Fruit fly (Drosophila melanogaster) whole organism, adult: Measurements from ENCODE around the gene Arp2.

Experiments
- CG11617 ChIP-seq: fragments of 200-800 bp; sonication (Bioruptor generic); optimal IDR thresholded peaks from 2 replicates; lab custom pipeline; 2017; ENCODE audit warnings: mild to moderate bottlenecking, missing biosample characterization, missing genetic modification reagents, missing genetic modification characterization
- CG12768 ChIP-seq: fragments of 200-800 bp; sonication (Bioruptor generic); optimal IDR thresholded peaks from 2 replicates; lab custom pipeline; 2017; ENCODE audit warnings: missing biosample characterization, missing genetic modification characterization, mild to moderate bottlenecking, moderate library complexity, missing genetic modification reagents
- CG14711 ChIP-seq: fragments of 200-800 bp; sonication (Bioruptor generic); optimal IDR thresholded peaks from 2 replicates; lab custom pipeline; 2018; ENCODE audit warnings: missing biosample characterization, mild to moderate bottlenecking, missing genetic modification characterization, moderate library complexity
- CG1620 ChIP-seq: fragments of 200-800 bp; sonication (Bioruptor generic); optimal IDR thresholded peaks from 2 replicates; lab custom pipeline; 2016; ENCODE audit warnings: missing biosample characterization, missing genetic modification characterization
- CG33017 ChIP-seq: fragments of 200-800 bp; sonication (Bioruptor generic); optimal IDR thresholded peaks from 2 replicates; lab custom pipeline; 2018; ENCODE audit warnings: missing biosample characterization, mild to moderate bottlenecking, missing genetic modification characterization, moderate library complexity
- CG5204 ChIP-seq: fragments of 200-800 bp; sonication (Bioruptor generic); optimal IDR thresholded peaks from 2 replicates; lab custom pipeline; 2016; ENCODE audit warnings: missing biosample characterization, missing genetic modification characterization
- CG7045 ChIP-seq: fragments of 200-800 bp; sonication (Bioruptor generic); optimal IDR thresholded peaks from 2 replicates; lab custom pipeline; 2017; ENCODE audit warnings: missing biosample characterization, mild to moderate bottlenecking, missing genetic modification characterization
- CG7101 ChIP-seq: fragments of 200-800 bp; sonication (Bioruptor generic); optimal IDR thresholded peaks from 2 replicates; lab custom pipeline; 2018; ENCODE audit warnings: missing biosample characterization, mild to moderate bottlenecking, missing genetic modification characterization, moderate library complexity
- Clk ChIP-seq: fragments of 200-800 bp; sonication (Bioruptor generic); optimal IDR thresholded peaks from 2 replicates; lab custom pipeline; 2017; ENCODE audit warnings: missing biosample characterization, missing genetic modification characterization
- Crg-1 ChIP-seq: fragments of 200-800 bp; sonication (Bioruptor generic); optimal IDR thresholded peaks from 2 replicates; lab custom pipeline; 2016; ENCODE audit warnings: missing biosample characterization, missing genetic modification characterization
- Hr96 ChIP-seq: fragments of 200-800 bp; sonication (Bioruptor generic); optimal IDR thresholded peaks from 2 replicates; lab custom pipeline; 2016; ENCODE audit warnings: missing biosample characterization, missing genetic modification characterization
- Mnt ChIP-seq: fragments of 200-800 bp; sonication (Bioruptor generic); optimal IDR thresholded peaks from 2 replicates; lab custom pipeline; 2016; ENCODE audit warnings: missing biosample characterization, mild to moderate bottlenecking, missing genetic modification characterization
- bab1 ChIP-seq: fragments of 200-800 bp; sonication (Bioruptor generic); optimal IDR thresholded peaks from 3 replicates; lab custom pipeline; 2019; ENCODE audit warnings: missing biosample characterization, mild to moderate bottlenecking, missing genetic modification characterization, moderate library complexity
- cic ChIP-seq: fragments of 200-800 bp; sonication (Bioruptor generic); optimal IDR thresholded peaks from 2 replicates; lab custom pipeline; 2017; ENCODE audit warnings: missing biosample characterization, mild to moderate bottlenecking, missing genetic modification characterization, moderate library complexity
- kay ChIP-seq: fragments of 200-800 bp; sonication (Bioruptor generic); peaks from one replicate; lab custom pipeline; 2016; ENCODE audit warnings: missing biosample characterization, missing genetic modification characterization, borderline replicate concordance
- ovo ChIP-seq: fragments of 200-800 bp; sonication (Bioruptor generic); optimal IDR thresholded peaks from 2 replicates; lab custom pipeline; 2016; ENCODE audit warnings: missing biosample characterization, missing genetic modification characterization
- pad ChIP-seq: fragments of 200-800 bp; sonication (Bioruptor generic); optimal IDR thresholded peaks from 3 replicates; lab custom pipeline; 2017; ENCODE audit warnings: missing biosample characterization, missing genetic modification characterization, mild to moderate bottlenecking, moderate library complexity, missing genetic modification reagents
- tj ChIP-seq: fragments of 200-800 bp; sonication (Bioruptor generic); optimal IDR thresholded peaks from 3 replicates; lab custom pipeline; 2017; ENCODE audit warnings: missing biosample characterization, mild to moderate bottlenecking, missing genetic modification characterization, moderate library complexity

Gene Arp2

DNA sequence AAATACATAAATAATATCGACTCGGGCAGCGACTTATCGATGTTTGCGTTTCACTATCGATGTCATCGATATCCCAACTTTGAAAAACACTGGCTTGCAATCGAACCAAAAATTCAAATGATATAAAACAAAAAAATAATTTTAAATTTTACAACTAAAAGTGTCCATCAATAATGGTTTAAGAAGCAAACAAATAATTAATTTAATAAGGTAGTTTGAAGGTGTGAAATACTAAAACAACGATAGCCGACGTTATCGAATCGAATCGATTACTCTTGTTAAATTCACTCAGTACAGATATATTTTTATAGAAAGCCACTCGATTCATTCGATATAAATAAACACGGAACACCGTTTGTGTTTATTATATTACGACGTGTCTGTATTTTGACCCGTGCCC, 39.6 kb upstream of the Arp2 start, which contains the start of the genes SMC3 and Ubc7:
SMC3 (minus strand) TSS at position 22 of the 400 bp plus-strand sequence.
Ubc7 (plus strand) TSS at position 260 of the 400 bp plus-strand sequence.
- TF ChIP-seq kay (GFP tag; lab: Kevin White, UChicago) (no peak), CG7101 (tag; lab: Kevin White, UChicago) (no peak), tj (GFP tag; lab: Kevin White, UChicago) (no peak), pad (no peak), CG11617 (GFP tag; lab: Kevin White, UChicago) (peak; percentile 34), bab1 (GFP tag; lab: Kevin White, UChicago) (peak; percentile 40), CG5204 (GFP tag; lab: Kevin White, UChicago) (no peak), Mnt (peak; percentile 26), CG14711 (tag; lab: Kevin White, UChicago) (peak; percentile 15)

DNA sequence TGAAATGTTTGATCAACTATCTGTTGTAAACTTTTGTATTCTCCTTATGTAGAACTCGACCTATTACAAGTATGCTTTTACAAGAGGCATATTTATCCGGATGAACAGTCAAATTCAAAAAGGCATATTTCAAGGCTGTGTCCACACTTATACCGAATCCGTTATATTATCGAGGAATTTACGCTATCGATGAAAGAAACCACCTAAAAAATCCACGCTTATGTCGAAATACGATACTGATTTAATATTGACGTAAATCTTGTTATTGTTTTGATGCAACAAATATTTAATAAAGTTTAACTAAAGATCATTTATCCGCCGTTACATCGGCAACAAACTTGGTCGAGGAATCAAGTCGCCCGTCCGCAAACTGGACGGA, 33.9 kb upstream of the Arp2 start, which contains the start of gene CG13014:
CG13014 (plus strand) TSS at position 206 of the 379 bp plus-strand sequence.
- TF ChIP-seq cic (GFP tag; lab: Kevin White, UChicago), result no peak
- no peak for TF ChIP-seq CG7101 (tag; lab: Kevin White, UChicago)
- TF ChIP-seq Hr96 (GFP tag; lab: Kevin White, UChicago), result no peak
- no peak for TF ChIP-seq pad

DNA sequence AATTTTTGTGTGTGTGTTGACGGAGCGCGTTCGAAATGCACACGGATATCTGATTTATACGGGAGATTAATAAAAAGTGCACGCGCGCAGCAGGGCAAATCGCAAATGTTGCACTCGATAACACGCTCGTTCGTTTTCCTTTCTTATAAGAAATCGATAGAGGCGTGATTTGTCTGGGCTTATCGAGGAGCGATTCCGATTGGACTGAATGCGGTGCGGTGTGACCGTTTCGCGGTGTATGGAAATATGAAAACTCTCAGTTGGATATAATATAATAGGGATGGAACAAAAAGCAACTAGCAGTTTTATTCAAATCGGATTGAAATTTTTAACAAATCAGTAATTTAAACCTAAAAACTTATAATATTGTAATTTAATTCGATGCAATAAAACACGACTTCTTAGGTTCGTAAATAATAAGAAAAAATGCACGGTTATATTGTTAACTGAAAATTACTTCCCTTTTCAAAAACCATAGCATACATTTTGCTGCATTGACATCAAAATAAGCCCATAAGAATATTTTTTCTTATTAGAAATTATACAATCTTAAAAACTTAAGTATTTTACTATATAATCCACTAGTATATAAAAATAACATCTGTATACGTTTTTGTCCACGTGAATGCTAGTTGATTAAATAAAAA, 33.4 kb upstream of the Arp2 start, which contains the start of gene CanA-14F:
CanA-14F (minus strand) TSS at position 152 of the 647 bp plus-strand sequence.
- TF ChIP-seq CG1620 (GFP tag; lab: Kevin White, UChicago) (peak; percentile 45), cic (GFP tag; lab: Kevin White, UChicago) (peak; percentile 14), bab1 (GFP tag; lab: Kevin White, UChicago) (peak; percentile 50), CG7045 (GFP tag; lab: Kevin White, UChicago) (no peak), Mnt (peak; percentile 33), CG5204 (GFP tag; lab: Kevin White, UChicago) (no peak), CG7101 (tag; lab: Kevin White, UChicago) (peak; percentile 8)

DNA sequence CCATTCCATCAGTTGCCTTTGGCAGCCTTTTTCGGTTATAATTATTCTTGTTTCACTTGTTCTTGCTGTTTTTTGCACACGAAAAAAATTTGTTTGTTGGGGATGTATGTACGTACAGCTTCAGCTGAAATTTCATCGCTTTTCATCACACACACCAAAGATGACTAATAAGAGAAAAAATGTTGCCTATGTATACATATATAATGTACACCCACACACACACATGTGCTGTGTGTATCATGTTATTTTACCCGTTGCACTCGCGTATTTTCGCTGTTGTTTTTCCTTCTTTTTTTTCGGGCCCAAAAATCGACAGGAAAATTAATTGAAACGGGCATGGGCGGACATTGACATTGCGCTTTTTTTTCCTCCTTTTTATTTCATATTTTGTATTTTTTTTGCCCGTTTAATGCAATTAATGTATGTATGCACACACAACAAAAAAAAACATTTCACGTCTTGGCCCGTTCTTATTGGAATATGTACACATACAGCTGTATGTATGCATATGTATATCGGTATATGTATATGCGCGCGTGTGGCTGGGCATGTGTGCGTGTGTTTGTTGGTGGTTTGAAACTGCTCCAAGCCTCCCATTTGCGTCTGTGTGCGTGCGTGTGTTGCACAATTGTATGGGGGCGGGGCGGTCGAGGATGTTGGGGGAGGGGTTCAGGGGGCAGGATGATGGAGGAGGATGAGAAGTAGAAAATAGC, 32.6 kb upstream of the Arp2 start:
- TF ChIP-seq CG7101 (tag; lab: Kevin White, UChicago), result no peak
- no peak for TF ChIP-seq Clk (GFP tag; lab: Kevin White, UChicago)
- no peak for TF ChIP-seq CG7045 (GFP tag; lab: Kevin White, UChicago)
- TF ChIP-seq pad, result peak; percentile 29
- peak; percentile 23 for TF ChIP-seq ovo (GFP tag; lab: Kevin White, UChicago)
- TF ChIP-seq kay (GFP tag; lab: Kevin White, UChicago), result peak; percentile 91
- TF ChIP-seq CG33017, result no peak

DNA sequence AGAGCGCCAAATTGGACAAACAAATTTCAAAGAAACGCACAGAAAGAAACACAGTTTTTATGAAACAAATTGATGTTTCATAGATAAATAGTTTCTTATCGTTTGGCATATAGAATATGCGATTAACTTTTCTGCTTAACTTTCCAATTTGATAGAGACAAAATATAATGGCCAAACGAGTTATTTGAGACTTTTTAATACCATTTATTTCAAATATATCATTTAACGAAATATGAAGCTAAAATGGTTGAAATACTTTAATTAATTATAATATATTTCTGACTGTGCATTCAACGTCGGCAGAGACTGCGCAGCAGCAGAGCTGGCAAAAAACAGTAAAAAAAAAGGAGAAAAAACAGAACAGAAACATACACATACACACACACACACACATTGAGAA, 31.8 kb upstream of the Arp2 start:
- TF ChIP-seq CG11617 (GFP tag; lab: Kevin White, UChicago), result no peak
- no peak for TF ChIP-seq CG12768 (GFP tag; lab: Kevin White, UChicago)
- TF ChIP-seq cic (GFP tag; lab: Kevin White, UChicago), result no peak
- TF ChIP-seq CG7045 (GFP tag; lab: Kevin White, UChicago), result peak; percentile 1
- no peak for TF ChIP-seq Mnt
- no peak for TF ChIP-seq Clk (GFP tag; lab: Kevin White, UChicago)
- no peak for TF ChIP-seq CG1620 (GFP tag; lab: Kevin White, UChicago)
- no peak for TF ChIP-seq CG33017
- TF ChIP-seq Hr96 (GFP tag; lab: Kevin White, UChicago), result no peak
- peak; percentile 4 for TF ChIP-seq pad

DNA sequence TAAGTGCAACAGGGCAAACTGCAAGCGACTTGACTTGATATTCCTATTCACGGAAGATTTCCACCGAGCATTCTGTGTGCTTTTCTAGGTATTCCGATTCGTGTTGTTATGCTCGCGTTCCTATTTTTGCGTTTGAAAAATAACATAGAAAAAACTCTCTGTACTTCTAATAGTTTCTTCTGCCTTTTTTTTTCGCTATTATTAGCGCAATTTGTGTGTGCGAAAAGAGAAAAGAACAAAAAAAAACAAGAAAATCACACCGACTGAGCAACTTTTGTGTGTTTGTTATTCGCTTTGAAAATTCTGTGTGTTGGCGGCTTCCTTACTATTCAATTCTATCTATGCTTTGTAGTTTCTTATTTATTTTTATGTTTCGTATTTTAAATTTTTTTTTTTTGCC, 30.0 kb upstream of the Arp2 start:
- TF ChIP-seq Clk (GFP tag; lab: Kevin White, UChicago) (no peak), Hr96 (GFP tag; lab: Kevin White, UChicago) (no peak), CG1620 (GFP tag; lab: Kevin White, UChicago) (no peak), CG7101 (tag; lab: Kevin White, UChicago) (no peak), Crg-1 (no peak), CG12768 (GFP tag; lab: Kevin White, UChicago) (no peak), kay (GFP tag; lab: Kevin White, UChicago) (no peak), CG14711 (tag; lab: Kevin White, UChicago) (no peak), cic (GFP tag; lab: Kevin White, UChicago) (no peak), bab1 (GFP tag; lab: Kevin White, UChicago) (no peak)

DNA sequence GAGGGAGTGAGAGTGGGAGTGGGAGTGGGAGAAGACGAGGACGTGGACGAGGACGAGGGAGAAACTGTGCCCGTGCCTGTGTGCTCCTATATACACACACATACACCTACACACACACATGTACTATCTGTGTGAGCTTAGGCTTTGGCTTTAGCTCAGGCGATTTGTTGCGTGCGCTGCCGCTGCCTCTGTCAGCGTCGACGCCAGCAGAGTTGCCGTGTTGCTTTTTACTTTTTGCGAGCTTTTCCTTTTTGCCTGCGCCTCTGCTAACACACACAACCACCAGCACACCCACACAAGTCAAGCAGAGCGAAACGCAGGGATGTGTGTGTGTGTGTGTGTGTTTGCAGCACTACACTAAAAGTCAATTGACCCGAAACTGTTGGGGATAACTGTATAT, 28.4 kb upstream of the Arp2 start:
- TF ChIP-seq CG11617 (GFP tag; lab: Kevin White, UChicago), result no peak
- no peak for TF ChIP-seq CG7045 (GFP tag; lab: Kevin White, UChicago)
- no peak for TF ChIP-seq tj (GFP tag; lab: Kevin White, UChicago)
- TF ChIP-seq pad, result no peak
- no peak for TF ChIP-seq CG14711 (tag; lab: Kevin White, UChicago)
- TF ChIP-seq CG5204 (GFP tag; lab: Kevin White, UChicago), result no peak
- TF ChIP-seq CG1620 (GFP tag; lab: Kevin White, UChicago), result no peak
- no peak for TF ChIP-seq ovo (GFP tag; lab: Kevin White, UChicago)
